Fruit fly (Drosophila melanogaster) whole organism, embryonic: ENCODE data around the gene Acp29AB.

Source experiments
- ATbp ChIP-seq: fragments of 200-800 bp; sonication (Bioruptor generic); optimal IDR thresholded peaks from 2 replicates; lab custom pipeline; 2017; ENCODE audit warnings: missing biosample characterization, mild to moderate bottlenecking, missing genetic modification characterization, missing genetic modification reagents
- Abd-B ChIP-seq: fragments of 200-800 bp; sonication (Bioruptor generic); optimal IDR thresholded peaks from 2 replicates; lab custom pipeline; 2018; ENCODE audit warnings: missing biosample characterization, mild to moderate bottlenecking, missing genetic modification characterization, moderate library complexity
- Atf6 ChIP-seq: fragments of 200-800 bp; sonication (Bioruptor generic); IDR thresholded peaks from 2 replicates; pipeline ENCODE4 v1.3.6; 2022; ENCODE audit warnings: missing biosample characterization, missing genetic modification characterization
- B-H2 ChIP-seq: fragments of 200-800 bp; sonication (Bioruptor generic); optimal IDR thresholded peaks from 2 replicates; lab custom pipeline; 2018; ENCODE audit warnings: missing biosample characterization, mild to moderate bottlenecking, missing genetic modification characterization
- CG10321 ChIP-seq: fragments of 200-800 bp; sonication (Bioruptor generic); IDR thresholded peaks from 2 replicates; pipeline ENCODE4 v1.3.6; 2022; ENCODE audit warnings: missing biosample characterization, missing genetic modification characterization
- CG10543 ChIP-seq: fragments of 200-800 bp; sonication (Bioruptor generic); optimal IDR thresholded peaks from 3 replicates; lab custom pipeline; 2017; ENCODE audit warnings: missing biosample characterization, mild to moderate bottlenecking, missing genetic modification characterization, moderate library complexity
- CG11695 ChIP-seq: fragments of 200-800 bp; sonication (Bioruptor generic); IDR thresholded peaks from 3 replicates; pipeline ENCODE4 v1.3.6; 2022; ENCODE audit warnings: missing biosample characterization, missing genetic modification characterization
- CG12769 ChIP-seq: fragments of 200-800 bp; sonication (Bioruptor generic); optimal IDR thresholded peaks from 2 replicates; lab custom pipeline; 2019; ENCODE audit warnings: missing biosample characterization, mild to moderate bottlenecking, missing genetic modification characterization, moderate library complexity
- CG1529 ChIP-seq: fragments of 200-800 bp; sonication (Bioruptor generic); optimal IDR thresholded peaks from 3 replicates; lab custom pipeline; 2018; ENCODE audit warnings: missing biosample characterization, missing genetic modification characterization
- CG1647 ChIP-seq: fragments of 200-800 bp; sonication (Bioruptor generic); optimal IDR thresholded peaks from 3 replicates; lab custom pipeline; 2016; ENCODE audit warnings: missing biosample characterization, missing genetic modification characterization
- CG17612 ChIP-seq: fragments of 200-800 bp; sonication (Bioruptor generic); IDR thresholded peaks from 2 replicates; pipeline ENCODE4 v1.3.6; 2022; ENCODE audit warnings: missing biosample characterization, missing genetic modification characterization
- CG3065 ChIP-seq: fragments of 200-800 bp; sonication (Bioruptor generic); optimal IDR thresholded peaks from 2 replicates; lab custom pipeline; 2016; ENCODE audit warnings: missing biosample characterization, missing genetic modification characterization
- CG3163 ChIP-seq: fragments of 200-800 bp; sonication (Bioruptor generic); optimal IDR thresholded peaks from 3 replicates; lab custom pipeline; 2016; ENCODE audit warnings: missing biosample characterization, missing genetic modification characterization
- CG32532 ChIP-seq: fragments of 200-800 bp; sonication (Bioruptor generic); IDR thresholded peaks from 2 replicates; pipeline ENCODE4 v1.3.6; 2022; ENCODE audit warnings: missing biosample characterization, missing genetic modification characterization
- CG3995 ChIP-seq: fragments of 200-800 bp; sonication (Bioruptor generic); optimal IDR thresholded peaks from 3 replicates; lab custom pipeline; 2016; ENCODE audit warnings: missing biosample characterization, missing genetic modification characterization
- CG4820 ChIP-seq: fragments of 200-800 bp; sonication (Bioruptor generic); optimal IDR thresholded peaks from 3 replicates; lab custom pipeline; 2016; ENCODE audit warnings: missing biosample characterization, missing genetic modification characterization
- CG4854 ChIP-seq: fragments of 200-800 bp; sonication (Bioruptor generic); optimal IDR thresholded peaks from 2 replicates; lab custom pipeline; 2016; ENCODE audit warnings: missing biosample characterization, missing genetic modification characterization, inconsistent platforms
- CG6254 ChIP-seq: fragments of 200-800 bp; sonication (Bioruptor generic); optimal IDR thresholded peaks from 3 replicates; lab custom pipeline; 2017; ENCODE audit warnings: mild to moderate bottlenecking, missing biosample characterization, missing genetic modification reagents, missing genetic modification characterization
- CG6683 ChIP-seq: fragments of 200-800 bp; sonication (Bioruptor generic); optimal IDR thresholded peaks from 2 replicates; lab custom pipeline; 2017; ENCODE audit warnings: missing biosample characterization, mild to moderate bottlenecking, missing genetic modification characterization, missing genetic modification reagents
- CG7745 ChIP-seq: fragments of 200-800 bp; sonication (Bioruptor generic); optimal IDR thresholded peaks from 2 replicates; lab custom pipeline; 2018; ENCODE audit warnings: missing biosample characterization, mild to moderate bottlenecking, missing genetic modification characterization, moderate library complexity
- CkIIα-i1 ChIP-seq: fragments of 200-800 bp; sonication (Bioruptor generic); IDR thresholded peaks from 2 replicates; pipeline ENCODE4 v1.3.6; 2022; ENCODE audit warnings: missing biosample characterization, missing genetic modification characterization
- Dfd ChIP-seq, 2 experiments: fragments of >200 bp; optimal IDR thresholded peaks; 2 replicates each; lab custom pipeline; 2017; ENCODE audit warnings: missing biosample characterization in 2 of 2, missing genetic modification characterization in 2 of 2
- Dip2 ChIP-seq: fragments of 200-800 bp; sonication (Bioruptor generic); IDR thresholded peaks from 2 replicates; pipeline ENCODE4 v1.3.6; 2022; ENCODE audit warnings: missing biosample characterization, missing genetic modification characterization
- ERR ChIP-seq: fragments of 200-800 bp; sonication (Bioruptor generic); optimal IDR thresholded peaks from 2 replicates; lab custom pipeline; 2016; ENCODE audit warnings: missing biosample characterization, missing genetic modification characterization
- GATAe ChIP-seq: fragments of 200-800 bp; sonication (Bioruptor generic); conservative IDR thresholded peaks from 2 replicates; pipeline ENCODE4 v1.3.6; 2022; ENCODE audit warnings: missing biosample characterization, missing genetic modification characterization
- Gug ChIP-seq: fragments of 200-800 bp; sonication (Bioruptor generic); IDR thresholded peaks from 4 replicates; pipeline ENCODE4 v1.3.6; 2022; ENCODE audit warnings: missing biosample characterization, missing genetic modification characterization
- HmgZ ChIP-seq: fragments of 200-800 bp; sonication (Bioruptor generic); optimal IDR thresholded peaks from 2 replicates; lab custom pipeline; 2018; ENCODE audit warnings: missing biosample characterization, mild to moderate bottlenecking, missing genetic modification characterization
- Meics ChIP-seq: fragments of 200-800 bp; sonication (Bioruptor generic); optimal IDR thresholded peaks from 2 replicates; lab custom pipeline; 2017; ENCODE audit warnings: missing biosample characterization, mild to moderate bottlenecking, missing genetic modification characterization
- PHDP ChIP-seq: fragments of 200-800 bp; sonication (Bioruptor generic); optimal IDR thresholded peaks from 3 replicates; lab custom pipeline; 2018; ENCODE audit warnings: missing biosample characterization, mild to moderate bottlenecking, missing genetic modification characterization, moderate library complexity
- amos ChIP-seq: fragments of 200-800 bp; sonication (Bioruptor generic); IDR thresholded peaks from 2 replicates; pipeline ENCODE4 v1.3.6; 2022; ENCODE audit warnings: missing biosample characterization, missing genetic modification characterization; ENCODE audit not compliant: partially characterized antibody
- ase ChIP-seq: fragments of 200-800 bp; sonication (Bioruptor generic); IDR thresholded peaks from 3 replicates; pipeline ENCODE4 v1.3.6; 2022; ENCODE audit warnings: missing biosample characterization, missing genetic modification characterization
- br ChIP-seq: fragments of >200 bp; optimal IDR thresholded peaks from 2 replicates; lab custom pipeline; 2017
- cas ChIP-seq: fragments of 200-800 bp; sonication (Bioruptor generic); IDR thresholded peaks from 2 replicates; pipeline ENCODE4 v1.3.6; 2022; ENCODE audit warnings: missing biosample characterization, missing genetic modification characterization
- caup ChIP-seq: fragments of 200-800 bp; sonication (Bioruptor generic); optimal IDR thresholded peaks from 3 replicates; lab custom pipeline; 2017; ENCODE audit warnings: missing biosample characterization, mild to moderate bottlenecking, missing genetic modification characterization, moderate library complexity; ENCODE audit not compliant: severe bottlenecking
- dmrt11E ChIP-seq: fragments of 200-800 bp; sonication (Bioruptor generic); optimal IDR thresholded peaks from 3 replicates; lab custom pipeline; 2018; ENCODE audit warnings: missing biosample characterization, mild to moderate bottlenecking, missing genetic modification characterization, moderate library complexity
- dysf ChIP-seq: fragments of 200-800 bp; sonication (Bioruptor generic); IDR thresholded peaks from 3 replicates; pipeline ENCODE4 v1.3.6; 2022; ENCODE audit warnings: missing biosample characterization, missing genetic modification characterization
- emc ChIP-seq: fragments of 200-800 bp; sonication (Bioruptor generic); optimal IDR thresholded peaks from 2 replicates; lab custom pipeline; 2016; ENCODE audit warnings: missing biosample characterization, missing genetic modification characterization
- ftz-f1 ChIP-seq: fragments of 200-800 bp; sonication (Bioruptor generic); optimal IDR thresholded peaks from 2 replicates; lab custom pipeline; 2016; ENCODE audit warnings: missing biosample characterization, missing genetic modification characterization
- gcm ChIP-seq: fragments of 200-800 bp; sonication (Bioruptor generic); optimal IDR thresholded peaks from 2 replicates; lab custom pipeline; 2019; ENCODE audit warnings: missing biosample characterization, mild to moderate bottlenecking, missing genetic modification characterization, moderate library complexity
- grau ChIP-seq: fragments of 200-800 bp; optimal IDR thresholded peaks from 3 replicates; lab custom pipeline; 2019; ENCODE audit warnings: missing biosample characterization, mild to moderate bottlenecking, missing genetic modification characterization, moderate library complexity
- hb ChIP-seq: fragments of 200-800 bp; sonication (Bioruptor generic); IDR thresholded peaks from 3 replicates; pipeline ENCODE4 v1.3.6; 2022; ENCODE audit warnings: missing biosample characterization, missing genetic modification characterization; ENCODE audit not compliant: partially characterized antibody
- ind ChIP-seq: fragments of 200-800 bp; sonication (Bioruptor generic); optimal IDR thresholded peaks from 3 replicates; lab custom pipeline; 2016; ENCODE audit warnings: missing biosample characterization, missing genetic modification characterization
- jing ChIP-seq: fragments of 200-800 bp; sonication (Bioruptor generic); optimal IDR thresholded peaks from 2 replicates; lab custom pipeline; 2018; ENCODE audit warnings: missing biosample characterization, mild to moderate bottlenecking, missing genetic modification characterization
- luna ChIP-seq: fragments of 200-800 bp; sonication (Bioruptor generic); optimal IDR thresholded peaks from 2 replicates; lab custom pipeline; 2016; ENCODE audit warnings: missing biosample characterization, missing genetic modification characterization
- pros ChIP-seq: fragments of 200-800 bp; sonication (Bioruptor generic); optimal IDR thresholded peaks from 3 replicates; lab custom pipeline; 2019; ENCODE audit warnings: missing biosample characterization, mild to moderate bottlenecking, missing genetic modification characterization, moderate library complexity
- slbo ChIP-seq: fragments of 200-800 bp; sonication (Bioruptor generic); IDR thresholded peaks from 2 replicates; pipeline ENCODE4 v1.3.6; 2022; ENCODE audit warnings: missing biosample characterization, missing genetic modification characterization
- sob ChIP-seq: fragments of 200-800 bp; sonication (Bioruptor generic); IDR thresholded peaks from 2 replicates; pipeline ENCODE4 v1.3.6; 2022; ENCODE audit warnings: missing biosample characterization, missing genetic modification characterization
- ssp ChIP-seq: fragments of 200-800 bp; sonication (Bioruptor generic); IDR thresholded peaks from 2 replicates; pipeline ENCODE4 v1.3.6; 2022; ENCODE audit warnings: missing biosample characterization, missing genetic modification characterization
- tin ChIP-seq: fragments of 200-800 bp; sonication (Bioruptor generic); optimal IDR thresholded peaks from 3 replicates; lab custom pipeline; 2016; ENCODE audit warnings: missing biosample characterization, missing genetic modification characterization
- vnd ChIP-seq: fragments of 200-800 bp; sonication (Bioruptor generic); IDR thresholded peaks from 3 replicates; pipeline ENCODE4 v1.3.6; 2022; ENCODE audit warnings: missing biosample characterization, missing genetic modification characterization; ENCODE audit not compliant: partially characterized antibody

The Acp29AB gene

dm6 chr2L:8362273-8362954 lies 30.6 kb downstream of the Acp29AB start, which contains the start of gene CG7627 (continued):
- no peak for TF ChIP-seq vnd (GFP tag; lab: Robert Waterston, UW)
- TF ChIP-seq CG32532, result peak; percentile 88
- TF ChIP-seq CG6254 (GFP tag; lab: Kevin White, UChicago), result peak; percentile 12
- TF ChIP-seq ftz-f1 (GFP tag; lab: Kevin White, UChicago), result no peak
- peak; percentile 84 for TF ChIP-seq Meics (GFP tag; lab: Kevin White, UChicago)
- TF ChIP-seq CkIIα-i1 (GFP tag; lab: Robert Waterston, UW), result 0 out of 2 replicates have a peak, but pooled peaks have one; percentile 37
- TF ChIP-seq CG17612 (GFP tag; lab: Robert Waterston, UW), result no peak
- peak; percentile 85 for TF ChIP-seq Atf6 (GFP tag; lab: Robert Waterston, UW)
- peak; percentile 20 for TF ChIP-seq CG1529 (GFP tag; lab: Kevin White, UChicago)
- peak; percentile 64; the same call in 2 of the 3 replicates for TF ChIP-seq ase (GFP tag; lab: Robert Waterston, UW)
- TF ChIP-seq hb (GFP tag; lab: Robert Waterston, UW), result no peak
- TF ChIP-seq HmgZ (tag; lab: Kevin White, UChicago), result peak; percentile 46
- TF ChIP-seq Abd-B, result peak; percentile 47
- peak; percentile 7 for TF ChIP-seq CG3995 (GFP tag; lab: Kevin White, UChicago)
- peak; percentile 27; the same call in 1 of the 2 replicates for TF ChIP-seq amos (GFP tag; lab: Robert Waterston, UW)
- peak; percentile 68 for TF ChIP-seq ATbp (GFP tag; lab: Kevin White, UChicago)
- TF ChIP-seq CG3065 (GFP tag; lab: Kevin White, UChicago), result no peak
- no peak for TF ChIP-seq br (lab: Kevin White, UChicago)
- peak; percentile 63 for TF ChIP-seq ERR (GFP tag; lab: Kevin White, UChicago)
- TF ChIP-seq CG3163 (GFP tag; lab: Kevin White, UChicago), result peak; percentile 40
- peak; percentile 78 for TF ChIP-seq ind (GFP tag; lab: Kevin White, UChicago)
- peak; percentile 69 for TF ChIP-seq CG12769 (tag; lab: Kevin White, UChicago)
- TF ChIP-seq CG6683 (GFP tag; lab: Kevin White, UChicago), result peak; percentile 63
- TF ChIP-seq sob, result peak; percentile 64
- peak; percentile 86 for TF ChIP-seq Gug (GFP tag; lab: Robert Waterston, UW)
- TF ChIP-seq B-H2 (GFP tag; lab: Kevin White, UChicago), result peak; percentile 70
- no peak for TF ChIP-seq CG7745 (tag; lab: Kevin White, UChicago)
- TF ChIP-seq CG10543 (GFP tag; lab: Kevin White, UChicago), result peak; percentile 87
- TF ChIP-seq CG4820 (GFP tag; lab: Kevin White, UChicago), result peak; percentile 72
- peak; percentile 86 for TF ChIP-seq dysf (GFP tag; lab: Robert Waterston, UW)
- peak; percentile 1 for TF ChIP-seq luna (GFP tag; lab: Kevin White, UChicago)
- TF ChIP-seq jing, result peak; percentile 13
- no peak for TF ChIP-seq CG10321
- peak; percentile 98 for TF ChIP-seq grau
- peak; percentile 44; the same call in 1 of the 2 replicates for TF ChIP-seq cas (GFP tag; lab: Robert Waterston, UW)
- TF ChIP-seq Dip2 (GFP tag; lab: Robert Waterston, UW), result no peak; the same call in 1 of the 2 replicates
- peak; percentile 48 for TF ChIP-seq gcm (GFP tag; lab: Kevin White, UChicago)
- TF ChIP-seq dmrt11E (tag; lab: Kevin White, UChicago), result peak; percentile 62
- peak; percentile 68 for TF ChIP-seq PHDP
- peak; percentile 46 for TF ChIP-seq CG1647 (GFP tag; lab: Kevin White, UChicago)
- peak; percentile 87 for TF ChIP-seq slbo (GFP tag; lab: Robert Waterston, UW)
- peak; percentile 73 for TF ChIP-seq caup (GFP tag; lab: Kevin White, UChicago)
- peak; percentile 39 for TF ChIP-seq emc (GFP tag; lab: Kevin White, UChicago)
- TF ChIP-seq ssp (GFP tag; lab: Robert Waterston, UW), result peak; percentile 58
- TF ChIP-seq Dfd (GFP tag; optimal IDR thresholded peaks at IDR 0.05; lab: Kevin White, UChicago), result no peak
- peak; percentile 38; the same call in 1 of the 2 replicates for TF ChIP-seq GATAe (GFP tag; lab: Robert Waterston, UW)
- TF ChIP-seq CG11695 (GFP tag; lab: Robert Waterston, UW), result peak; percentile 72; the same call in 2 of the 3 replicates
- TF ChIP-seq tin (GFP tag; lab: Kevin White, UChicago), result peak; percentile 68
- TF ChIP-seq CG4854 (GFP tag; lab: Kevin White, UChicago), result peak; percentile 19
- no peak for TF ChIP-seq pros (GFP tag; lab: Kevin White, UChicago)
